Worm (Caenorhabditis elegans) whole organism, L1 larva: ENCODE results near the gene fbxa-32.

ENCODE experiments used
- ama-1 ChIP-seq: fragments of 150-350 bp; optimal IDR thresholded peaks from 2 replicates; lab custom pipeline; 2014
- ces-1 ChIP-seq: fragments of 150-350 bp; optimal IDR thresholded peaks from 2 replicates; lab custom pipeline; 2014; ENCODE audit warnings: missing biosample characterization, missing genetic modification reagents, missing genetic modification characterization
- dpl-1 ChIP-seq, 3 experiments: fragments of 150-350 bp in 2 of 3; sonication (generic microtip) in 1 of 3; optimal IDR thresholded peaks; 2 replicates each; lab custom pipeline; 2014 to 2017; ENCODE audit warnings: missing biosample characterization in 3 of 3, missing genetic modification characterization in 3 of 3, missing genetic modification reagents in 3 of 3
- fkh-10 ChIP-seq: sonication (generic microtip); optimal IDR thresholded peaks from 2 replicates; lab custom pipeline; 2017; ENCODE audit warnings: missing biosample characterization, missing genetic modification reagents, missing genetic modification characterization
- isw-1 ChIP-seq: fragments of 200-800 bp; sonication (Bioruptor generic); IDR thresholded peaks from 2 replicates; pipeline ENCODE4 v1.3.6; 2022; ENCODE audit warnings: missing genetic modification characterization, missing compliant biosample characterization
- mdl-1 ChIP-seq, 2 experiments: fragments of 150-350 bp; optimal IDR thresholded peaks; 2 replicates each; lab custom pipeline; 2014 to 2017; ENCODE audit warnings: missing biosample characterization in 2 of 2, missing genetic modification characterization in 2 of 2, inconsistent platforms in 1 of 2
- nhr-90 ChIP-seq: sonication (generic microtip); optimal IDR thresholded peaks from 2 replicates; lab custom pipeline; 2016; ENCODE audit warnings: mild to moderate bottlenecking, missing genetic modification characterization, missing compliant biosample characterization; ENCODE audit not compliant: poor library complexity
- vab-15 ChIP-seq: sonication (generic microtip); optimal IDR thresholded peaks from 2 replicates; lab custom pipeline; 2017; ENCODE audit warnings: missing genotype, mild to moderate bottlenecking, missing genetic modification characterization, missing compliant biosample characterization

DNA sequence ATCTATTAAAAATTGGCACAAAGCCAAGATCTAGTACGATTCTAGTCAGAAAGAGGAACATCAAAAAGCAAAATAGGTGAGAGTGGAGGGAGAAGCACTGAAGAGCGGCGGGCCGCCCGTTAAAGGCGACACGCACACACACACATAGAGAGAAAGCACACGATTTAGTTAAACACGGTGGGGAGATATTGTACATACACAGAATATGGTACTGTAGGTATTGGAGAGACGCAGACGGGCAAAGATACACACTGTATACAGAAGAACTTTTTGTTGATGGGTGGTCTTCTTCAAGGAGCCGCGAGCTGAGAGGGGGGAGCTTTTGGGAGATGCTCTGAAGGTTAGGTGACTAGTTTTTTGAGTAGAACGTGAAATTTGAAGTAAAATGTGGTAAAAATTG, 42.8 kb downstream of the fbxa-32 start:
- TF ChIP-seq fkh-10 (GFP tag; lab: Kevin White, UChicago): no peak
- TF ChIP-seq isw-1 (GFP tag; lab: Robert Waterston, UW): no peak
- no peak for TF ChIP-seq nhr-90 (tag; lab: Kevin White, UChicago)
- no peak for TF ChIP-seq dpl-1 (GFP tag; optimal IDR thresholded peaks at IDR 0.05; lab: Kevin White, UChicago)
- TF ChIP-seq vab-15: no peak
- no peak for TF ChIP-seq mdl-1 (tag; optimal IDR thresholded peaks at IDR 0.05; lab: Kevin White, UChicago)
- no peak for TF ChIP-seq ama-1
- no peak for TF ChIP-seq ces-1
